Fruit fly (Drosophila melanogaster): Measurements from ENCODE around the gene CG14629.
A peak's percentile ranks its signal among the peaks of the same experiment; 100 is the strongest.

Gene CG14629

dm6 chrX:1051251-1051629, at the start of gene CG14629 (continued):
- TF ChIP-seq sisA (GFP tag; IDR thresholded peaks at IDR 0.05): no peak
- no peak for TF ChIP-seq vvl (GFP tag; IDR thresholded peaks at IDR 0.05)
- no peak for TF ChIP-seq Chrac-16 (GFP tag; optimal IDR thresholded peaks at IDR 0.05)
- TF ChIP-seq HLHmδ (GFP tag; optimal IDR thresholded peaks at IDR 0.05): peak; percentile 17
- TF ChIP-seq Jarid2 (GFP tag; optimal IDR thresholded peaks at IDR 0.05): peak; percentile 62
- TF ChIP-seq Hand (GFP tag; optimal IDR thresholded peaks at IDR 0.05): no peak
- TF ChIP-seq twi (tag; optimal IDR thresholded peaks at IDR 0.05): no peak
- TF ChIP-seq Atf-2 (GFP tag; optimal IDR thresholded peaks at IDR 0.05): no peak
- 0 out of 3 replicates have a peak, but pooled peaks have one; percentile 16 for TF ChIP-seq ci (GFP tag; IDR thresholded peaks at IDR 0.05)
- no peak for TF ChIP-seq ssp (GFP tag; IDR thresholded peaks at IDR 0.05)
- TF ChIP-seq ERR (GFP tag; optimal IDR thresholded peaks at IDR 0.05): no peak

- TF ChIP-seq Mad (GFP tag; optimal IDR thresholded peaks at IDR 0.05) (no peak), h (optimal IDR thresholded peaks at IDR 0.05) (no peak), CG10431 (GFP tag; optimal IDR thresholded peaks at IDR 0.05) (peak; percentile 54), nerfin-2 (GFP tag; IDR thresholded peaks at IDR 0.05; ENCODE audit: partially characterized antibody) (no peak), nerfin-1 (tag; optimal IDR thresholded peaks at IDR 0.05) (peak; percentile 61), E2f2 (GFP tag; IDR thresholded peaks at IDR 0.05) (no peak), scrt (GFP tag; optimal IDR thresholded peaks at IDR 0.05) (peak; percentile 32)
Observed at dm6 chrX:1006182-1006581, 45.1 kb upstream of the CG14629 start.

- TF ChIP-seq grn (GFP tag; optimal IDR thresholded peaks at IDR 0.05) (no peak), vvl (GFP tag; IDR thresholded peaks at IDR 0.05) (no peak), CG33557 (GFP tag; optimal IDR thresholded peaks at IDR 0.05) (no peak), CG1832 (GFP tag; optimal IDR thresholded peaks at IDR 0.05) (no peak), Sox102F (GFP tag; optimal IDR thresholded peaks at IDR 0.05) (peak; percentile 7), bigmax (GFP tag; optimal IDR thresholded peaks at IDR 0.05) (no peak), kah (GFP tag; optimal IDR thresholded peaks at IDR 0.05) (no peak), CG7928 (GFP tag; optimal IDR thresholded peaks at IDR 0.05) (no peak), stwl (tag; optimal IDR thresholded peaks at IDR 0.05) (peak; percentile 10), trem (tag; optimal IDR thresholded peaks at IDR 0.05) (no peak), CG10654 (GFP tag; optimal IDR thresholded peaks at IDR 0.05) (no peak), gsb (GFP tag; IDR thresholded peaks at IDR 0.05) (no peak), CG17568 (GFP tag; optimal IDR thresholded peaks at IDR 0.05) (no peak), crol (GFP tag; IDR thresholded peaks at IDR 0.05) (no peak), Adf1 (GFP tag; IDR thresholded peaks at IDR 0.05) (no peak), maf-S (GFP tag; optimal IDR thresholded peaks at IDR 0.05) (no peak), CG5245 (GFP tag; optimal IDR thresholded peaks at IDR 0.05) (no peak), CG30020 (tag; optimal IDR thresholded peaks at IDR 0.05) (no peak), CG6689 (GFP tag; IDR thresholded peaks at IDR 0.05) (no peak), phol (tag; optimal IDR thresholded peaks at IDR 0.05) (no peak), Jarid2 (GFP tag; optimal IDR thresholded peaks at IDR 0.05) (no peak), CTCF (GFP tag; optimal IDR thresholded peaks at IDR 0.05) (peak; percentile 90), z (GFP tag; IDR thresholded peaks at IDR 0.05) (peak; percentile 95), NfI (GFP tag; optimal IDR thresholded peaks at IDR 0.05) (peak; percentile 15), CG30403 (GFP tag; optimal IDR thresholded peaks at IDR 0.05) (no peak), kni (GFP tag; optimal IDR thresholded peaks at IDR 0.05) (no peak), insv (GFP tag; optimal IDR thresholded peaks at IDR 0.05) (peak in 1 of 2 experiments; percentile 22), CG8388 (GFP tag; optimal IDR thresholded peaks at IDR 0.05) (no peak), bcd (GFP tag; optimal IDR thresholded peaks at IDR 0.05) (no peak), chn (GFP tag; optimal IDR thresholded peaks at IDR 0.05) (no peak), NK7.1 (GFP tag; optimal IDR thresholded peaks at IDR 0.05) (no peak), gce (GFP tag; IDR thresholded peaks at IDR 0.05) (peak; percentile 31; the same call in 1 of the 3 replicates), Nf-YA (GFP tag; IDR thresholded peaks at IDR 0.05) (no peak)
Observed at dm6 chrX:1009468-1010259, 41.7 kb upstream of the CG14629 start.

Data from whole organism, embryonic.